Worm (Caenorhabditis elegans) whole organism, L1 larva: Measurements from ENCODE around the gene F35C11.4.

ENCODE experiments used
- C04F5.9 ChIP-seq: sonication (generic microtip); optimal IDR thresholded peaks from 2 replicates; lab custom pipeline; 2016; ENCODE audit warnings: missing genetic modification characterization, missing compliant biosample characterization
- C16A3.4 ChIP-seq: fragments of 150-350 bp; optimal IDR thresholded peaks from 2 replicates; lab custom pipeline; 2014; ENCODE audit warnings: missing biosample characterization, missing genetic modification characterization
- C34B4.2 ChIP-seq: sonication (generic microtip); optimal IDR thresholded peaks from 2 replicates; lab custom pipeline; 2017; ENCODE audit warnings: mild to moderate bottlenecking, missing genetic modification characterization, missing compliant biosample characterization
- F16B12.6 ChIP-seq: fragments of 150-350 bp; optimal IDR thresholded peaks from 2 replicates; lab custom pipeline; 2014; ENCODE audit warnings: missing biosample characterization, missing genetic modification characterization
- Y116A8C.19 ChIP-seq: sonication (generic microtip); optimal IDR thresholded peaks from 2 replicates; lab custom pipeline; 2016; ENCODE audit warnings: missing compliant biosample characterization, missing genetic modification characterization, borderline replicate concordance
- alr-1 ChIP-seq: fragments of 200-800 bp; sonication (Bioruptor generic); optimal IDR thresholded peaks from 2 replicates; lab custom pipeline; 2018; ENCODE audit warnings: borderline replicate concordance, mild to moderate bottlenecking, missing genetic modification characterization, missing compliant biosample characterization
- ama-1 ChIP-seq: fragments of 150-350 bp; optimal IDR thresholded peaks from 2 replicates; lab custom pipeline; 2014
- blmp-1 ChIP-seq: fragments of 150-350 bp; optimal IDR thresholded peaks from 2 replicates; lab custom pipeline; 2014; ENCODE audit warnings: missing biosample characterization, missing genetic modification characterization
- dpl-1 ChIP-seq, 3 experiments: fragments of 150-350 bp in 2 of 3; sonication (generic microtip) in 1 of 3; optimal IDR thresholded peaks; 2 replicates each; lab custom pipeline; 2014 to 2017; ENCODE audit warnings: missing biosample characterization in 3 of 3, missing genetic modification characterization in 3 of 3, missing genetic modification reagents in 3 of 3
- efl-1 ChIP-seq, 4 experiments: fragments of 150-350 bp; optimal IDR thresholded peaks in 3 of 4; peaks in 1 of 4; 1 replicate in 1 of 4; 2 replicates in 3 of 4; lab custom pipeline; 2014; ENCODE audit warnings: missing biosample characterization in 2 of 4, missing genetic modification characterization in 2 of 4, missing genetic modification reagents in 2 of 4
- elt-3 ChIP-seq, 6 experiments: fragments of 150-350 bp in 1 of 6; sonication (generic microtip); optimal IDR thresholded peaks; 2 replicates each; lab custom pipeline; 2017 to 2018; ENCODE audit warnings: missing biosample characterization in 6 of 6, missing genetic modification characterization in 6 of 6, inconsistent platforms in 1 of 6
- fkh-10 ChIP-seq: sonication (generic microtip); optimal IDR thresholded peaks from 2 replicates; lab custom pipeline; 2017; ENCODE audit warnings: missing biosample characterization, missing genetic modification reagents, missing genetic modification characterization
- hpl-2 ChIP-seq: fragments of 150-350 bp; optimal IDR thresholded peaks from 2 replicates; lab custom pipeline; 2014; ENCODE audit warnings: missing biosample characterization, missing genetic modification reagents, missing genetic modification characterization
- jun-1 ChIP-seq: fragments of 150-350 bp; optimal IDR thresholded peaks from 2 replicates; lab custom pipeline; 2014; ENCODE audit warnings: missing biosample characterization, missing genetic modification reagents, missing genetic modification characterization
- lin-14 ChIP-seq: fragments of 200-800 bp; sonication (Bioruptor generic); optimal IDR thresholded peaks from 2 replicates; lab custom pipeline; 2018; ENCODE audit warnings: mild to moderate bottlenecking, missing genetic modification characterization, moderate library complexity, missing compliant biosample characterization
- lin-35 ChIP-seq, 2 experiments: fragments of 150-350 bp; optimal IDR thresholded peaks; 2 replicates each; lab custom pipeline; 2014; ENCODE audit warnings: missing biosample characterization in 2 of 2, missing genetic modification characterization in 2 of 2, missing genetic modification reagents in 2 of 2
- lir-3 ChIP-seq: sonication (generic microtip); optimal IDR thresholded peaks from 2 replicates; lab custom pipeline; 2016; ENCODE audit warnings: mild to moderate bottlenecking, missing genetic modification characterization, moderate library complexity, missing compliant biosample characterization; ENCODE audit not compliant: poor library complexity
- lsy-2 ChIP-seq, 2 experiments: fragments of 150-350 bp; optimal IDR thresholded peaks; 2 replicates each; lab custom pipeline; 2014; ENCODE audit warnings: missing biosample characterization in 2 of 2, missing genetic modification characterization in 2 of 2
- mdl-1 ChIP-seq, 2 experiments: fragments of 150-350 bp; optimal IDR thresholded peaks; 2 replicates each; lab custom pipeline; 2014 to 2017; ENCODE audit warnings: missing biosample characterization in 2 of 2, missing genetic modification characterization in 2 of 2, inconsistent platforms in 1 of 2
- mep-1 ChIP-seq: fragments of 150-350 bp; optimal IDR thresholded peaks from 2 replicates; lab custom pipeline; 2014; ENCODE audit warnings: missing biosample characterization, missing genetic modification characterization
- nhr-71 ChIP-seq: sonication (generic microtip); optimal IDR thresholded peaks from 2 replicates; lab custom pipeline; 2016; ENCODE audit warnings: mild to moderate bottlenecking, missing genetic modification characterization, moderate library complexity, missing compliant biosample characterization
- nhr-76 ChIP-seq: sonication (generic microtip); optimal IDR thresholded peaks from 2 replicates; lab custom pipeline; 2017; ENCODE audit warnings: missing biosample characterization, missing genetic modification characterization
- nhr-85 ChIP-seq: sonication (generic microtip); peaks from one replicate; lab custom pipeline; 2016; ENCODE audit warnings: missing genetic modification characterization, inconsistent platforms, missing compliant biosample characterization
- nhr-90 ChIP-seq: sonication (generic microtip); optimal IDR thresholded peaks from 2 replicates; lab custom pipeline; 2016; ENCODE audit warnings: mild to moderate bottlenecking, missing genetic modification characterization, missing compliant biosample characterization; ENCODE audit not compliant: poor library complexity
- pax-3 ChIP-seq: fragments of 200-800 bp; sonication (Bioruptor generic); optimal IDR thresholded peaks from 2 replicates; lab custom pipeline; 2018; ENCODE audit warnings: mild to moderate bottlenecking, missing genetic modification characterization, moderate library complexity, missing compliant biosample characterization
- rnt-1 ChIP-seq: sonication (generic microtip); optimal IDR thresholded peaks from 2 replicates; lab custom pipeline; 2016; ENCODE audit warnings: mild to moderate bottlenecking, missing genetic modification characterization, moderate library complexity, missing compliant biosample characterization
- skn-1 ChIP-seq: fragments of 150-350 bp; optimal IDR thresholded peaks from 2 replicates; lab custom pipeline; 2014; ENCODE audit warnings: missing biosample characterization, missing genetic modification characterization
- snu-23 ChIP-seq: sonication (generic microtip); optimal IDR thresholded peaks from 2 replicates; lab custom pipeline; 2016; ENCODE audit warnings: missing genetic modification characterization, missing compliant biosample characterization
- swsn-7 ChIP-seq: sonication (generic microtip); optimal IDR thresholded peaks from 2 replicates; lab custom pipeline; 2016; ENCODE audit warnings: missing genetic modification characterization, missing compliant biosample characterization
- tbx-2 ChIP-seq: sonication (generic microtip); optimal IDR thresholded peaks from 2 replicates; lab custom pipeline; 2016; ENCODE audit warnings: missing genetic modification characterization, missing compliant biosample characterization
- unc-86 ChIP-seq: sonication (generic microtip); optimal IDR thresholded peaks from 2 replicates; lab custom pipeline; 2016; ENCODE audit warnings: missing genetic modification characterization, missing compliant biosample characterization
- unc-98 ChIP-seq: fragments of 200-800 bp; sonication (Bioruptor generic); IDR thresholded peaks from 2 replicates; pipeline ENCODE4 v1.3.6; 2022; ENCODE audit warnings: missing genetic modification characterization, missing compliant biosample characterization
- zip-4 ChIP-seq: fragments of 200-800 bp; sonication (Bioruptor generic); optimal IDR thresholded peaks from 2 replicates; lab custom pipeline; 2018; ENCODE audit warnings: mild to moderate bottlenecking, missing genetic modification characterization, moderate library complexity, missing compliant biosample characterization

Gene F35C11.4

DNA sequence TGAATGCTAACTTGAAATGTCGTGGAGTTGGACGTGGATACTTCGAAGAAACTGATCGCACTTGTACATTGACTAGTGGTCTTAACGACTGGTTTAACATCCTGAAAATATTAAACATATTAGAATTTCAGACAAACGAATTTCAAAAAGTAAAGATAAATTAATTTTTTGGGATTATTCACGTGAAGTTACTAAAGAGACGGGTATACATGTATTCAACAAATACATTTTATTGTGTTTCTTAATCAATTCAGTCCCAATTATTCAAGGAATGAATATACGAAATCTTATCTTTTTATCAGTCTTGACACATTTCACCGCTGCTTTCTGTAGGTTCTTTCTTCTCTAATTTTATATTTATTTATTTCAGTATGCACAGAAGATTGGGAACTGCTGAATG is 29.6 kb downstream of the F35C11.4 start, which contains the start of the genes mrpl-10 and clec-142:
Gene mrpl-10, minus strand, starts transcription at position 101 of the 400 bp plus-strand sequence.
Gene clec-142, plus strand, starts transcription at position 264 of the 400 bp plus-strand sequence.
- TF ChIP-seq snu-23 (GFP tag; lab: Kevin White, UChicago) (no peak), C34B4.2 (tag; lab: Kevin White, UChicago) (no peak), nhr-76 (no peak), lir-3 (no peak), nhr-90 (no peak), unc-98 (no peak), hpl-2 (GFP tag; lab: Kevin White, UChicago) (no peak), fkh-10 (GFP tag; lab: Kevin White, UChicago) (no peak), unc-86 (tag; lab: Kevin White, UChicago) (no peak), jun-1 (tag; lab: Kevin White, UChicago) (no peak), nhr-85 (tag; lab: Kevin White, UChicago) (no peak), dpl-1 (GFP tag; optimal IDR thresholded peaks at IDR 0.05; lab: Kevin White, UChicago) (no peak), rnt-1 (tag; lab: Kevin White, UChicago) (no peak), efl-1 (optimal IDR thresholded peaks at IDR 0.05; lab: Kevin White, UChicago) (no peak), efl-1 (GFP tag; optimal IDR thresholded peaks at IDR 0.05 in 1 of 2; lab: Kevin White, UChicago) (no peak), mdl-1 (tag; optimal IDR thresholded peaks at IDR 0.05; lab: Kevin White, UChicago) (no peak), swsn-7 (tag; lab: Kevin White, UChicago) (no peak), pax-3 (tag; lab: Kevin White, UChicago) (no peak)
- TF ChIP-seq, all 84 proteins: peak for 0

DNA sequence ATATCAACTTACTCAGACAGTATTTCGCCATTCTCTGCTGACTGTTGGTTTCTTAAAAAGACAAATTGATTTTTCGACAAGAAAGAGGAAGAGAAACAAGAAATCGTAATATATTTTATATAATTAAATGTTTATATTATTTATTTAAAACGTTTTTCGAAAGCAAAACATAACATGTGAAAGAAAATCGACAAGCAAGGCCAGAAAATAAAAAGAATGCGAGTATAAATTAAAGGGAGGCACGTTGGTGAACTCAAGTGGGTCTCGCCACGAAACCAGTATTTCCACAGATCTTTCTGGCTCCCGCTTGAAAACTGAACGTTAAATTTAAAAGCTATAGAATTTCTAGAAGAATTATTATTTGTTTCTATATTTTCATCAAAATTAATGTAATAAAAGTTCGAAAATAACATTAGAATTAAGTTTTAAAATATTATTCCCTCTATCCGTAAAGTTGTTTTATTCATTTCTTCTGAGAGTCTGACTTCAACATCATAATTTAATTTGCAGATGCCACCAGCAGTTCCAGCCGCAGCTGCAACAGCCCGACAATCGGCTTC is 34.4 kb downstream of the F35C11.4 start, which contains the start of the genes nst-1 and cct-4:
Gene nst-1, minus strand, starts transcription at position 51 of the 560 bp plus-strand sequence.
Gene cct-4, plus strand, starts transcription at position 510 of the 560 bp plus-strand sequence.
- TF ChIP-seq skn-1 (tag; lab: Kevin White, UChicago): peak; percentile 18
- TF ChIP-seq nhr-71 (tag; lab: Kevin White, UChicago): peak; percentile 12
- TF ChIP-seq efl-1 (optimal IDR thresholded peaks at IDR 0.05; lab: Kevin White, UChicago): peak; percentile 41 to 58
- TF ChIP-seq efl-1 (GFP tag; optimal IDR thresholded peaks at IDR 0.05 in 1 of 2; lab: Kevin White, UChicago): peak; percentile 47 to 82
- TF ChIP-seq snu-23 (GFP tag; lab: Kevin White, UChicago): peak; percentile 21
- TF ChIP-seq mep-1: peak; percentile 70
- peak in 1 of 6 experiments; percentile 45 for TF ChIP-seq elt-3 (tag; optimal IDR thresholded peaks at IDR 0.05; lab: Kevin White, UChicago)
- TF ChIP-seq zip-4: no peak
- TF ChIP-seq tbx-2: no peak
- TF ChIP-seq lsy-2 (tag; optimal IDR thresholded peaks at IDR 0.05; lab: Kevin White, UChicago): peak; percentile 36 to 67
- no peak for TF ChIP-seq C04F5.9
- TF ChIP-seq dpl-1 (GFP tag; optimal IDR thresholded peaks at IDR 0.05; lab: Kevin White, UChicago): peak; percentile 1 to 63 (median 40)
- peak; percentile 6 for TF ChIP-seq F16B12.6 (tag; lab: Kevin White, UChicago)
- peak; percentile 17 for TF ChIP-seq blmp-1 (tag; lab: Kevin White, UChicago)
- peak; percentile 47 to 49 for TF ChIP-seq lin-35 (GFP tag; optimal IDR thresholded peaks at IDR 0.05; lab: Kevin White, UChicago)
- TF ChIP-seq hpl-2 (GFP tag; lab: Kevin White, UChicago): no peak
- TF ChIP-seq C16A3.4 (tag; lab: Kevin White, UChicago): peak; percentile 17

DNA sequence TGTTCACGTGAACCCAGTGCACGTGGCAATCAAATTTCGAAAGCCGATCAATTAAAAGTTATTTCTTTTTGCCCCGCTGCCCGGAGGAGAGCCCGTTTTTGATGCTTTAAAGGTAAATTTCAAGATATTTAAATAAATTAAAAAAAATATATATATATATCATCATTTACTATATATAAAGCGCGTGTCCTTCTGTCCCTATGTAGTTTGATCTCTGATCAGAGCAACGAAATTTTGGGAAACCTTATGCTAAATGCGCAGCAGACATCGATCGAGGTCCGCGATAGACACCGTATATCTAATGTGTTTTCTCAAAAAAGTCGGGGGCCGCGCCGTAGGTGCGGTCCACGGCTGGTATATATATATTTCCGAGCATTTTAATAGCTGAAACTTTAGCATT is 37.0 kb downstream of the F35C11.4 start:
- TF ChIP-seq ama-1 (lab: Kevin White, UChicago): peak; percentile 35

DNA sequence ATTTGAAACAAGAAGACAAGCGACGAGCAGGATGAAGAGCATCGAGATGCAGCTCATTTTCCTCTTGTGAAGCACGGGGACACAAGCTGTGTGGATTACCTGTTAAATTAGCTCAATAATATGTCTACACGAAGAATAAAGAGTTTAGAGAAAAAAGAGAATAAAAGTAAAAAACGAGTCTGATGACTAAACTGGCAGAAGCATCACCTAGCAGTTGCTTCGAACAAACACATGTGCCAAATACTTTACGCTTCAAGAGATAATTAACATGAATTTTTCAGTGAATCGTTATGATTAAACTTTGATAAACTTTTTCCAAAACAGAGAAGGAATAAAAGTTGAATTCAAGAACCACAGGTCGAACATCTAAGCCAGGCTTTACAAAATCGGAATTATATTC is 46.5 kb downstream of the F35C11.4 start, which contains the start of gene nlp-55:
Gene nlp-55, minus strand, starts transcription at position 101 of the 400 bp plus-strand sequence.
- TF ChIP-seq lin-14 (peak; percentile 7), Y116A8C.19 (tag; lab: Kevin White, UChicago) (no peak), skn-1 (tag; lab: Kevin White, UChicago) (no peak), alr-1 (tag; lab: Kevin White, UChicago) (no peak)
